Worm (Caenorhabditis elegans): ENCODE measurements around the gene Y49E10.10.

Y49E10.10 gene

DNA sequence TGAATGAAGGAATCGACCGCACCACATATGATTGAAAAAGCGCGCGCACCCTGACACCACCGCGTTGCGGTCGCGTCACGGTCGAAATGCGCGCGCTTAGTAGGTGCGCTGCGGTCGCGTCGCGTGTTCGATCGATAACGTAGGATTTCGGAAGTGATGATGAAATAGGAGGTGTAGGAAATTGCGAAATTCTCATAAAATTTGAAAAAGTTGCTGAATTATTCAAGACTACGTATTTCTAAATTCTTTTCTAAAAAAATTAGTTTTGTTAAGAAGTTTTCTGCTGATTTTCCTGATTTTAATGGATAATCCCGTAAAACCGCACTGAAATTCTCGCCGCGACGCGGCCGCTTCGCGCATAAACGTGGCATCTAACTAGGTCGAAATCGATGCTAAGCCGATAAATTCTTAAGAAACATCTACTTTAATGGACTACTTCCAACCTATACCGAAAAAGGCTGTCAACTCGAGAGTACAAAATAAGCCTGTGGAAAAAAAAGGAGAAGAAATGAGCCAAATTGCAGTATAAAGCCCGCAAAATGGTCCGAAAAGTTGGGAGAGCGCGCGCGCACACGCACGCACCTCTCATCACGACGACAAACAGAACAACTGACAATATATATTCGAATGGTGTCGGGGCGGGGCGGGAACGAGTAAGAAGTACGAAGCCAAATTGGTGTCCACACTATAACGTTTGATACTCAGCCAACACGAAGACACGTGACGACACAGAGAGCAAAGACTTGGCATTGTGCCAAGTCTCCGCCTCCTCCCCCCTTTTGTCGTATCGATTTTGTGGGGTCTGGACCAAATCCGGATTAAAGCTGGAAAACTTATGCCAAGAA lies 26.6 kb upstream of the Y49E10.10 start, which contains the start of gene his-72:
Gene his-72, minus strand, starts transcription at position 589 of the 845 bp plus-strand sequence.
- TF ChIP-seq ceh-36 (tag; optimal IDR thresholded peaks at IDR 0.05): peak; percentile 16
- no peak for TF ChIP-seq tra-4 (tag; optimal IDR thresholded peaks at IDR 0.05)
- TF ChIP-seq B0310.2 (tag; optimal IDR thresholded peaks at IDR 0.05): peak; percentile 45
- TF ChIP-seq ama-1 (optimal IDR thresholded peaks at IDR 0.05): peak; percentile 97
- TF ChIP-seq sea-1 (GFP tag; conservative IDR thresholded peaks at IDR 0.05): no peak
- TF ChIP-seq pes-1 (GFP tag; IDR thresholded peaks at IDR 0.05): peak; percentile 57; the same call in 1 of the 2 replicates
- TF ChIP-seq aly-1 (tag; optimal IDR thresholded peaks at IDR 0.05): no peak
- TF ChIP-seq F13C5.2 (tag; optimal IDR thresholded peaks at IDR 0.05): peak; percentile 14
- peak; percentile 55 for TF ChIP-seq hmg-4 (GFP tag; optimal IDR thresholded peaks at IDR 0.05)

DNA sequence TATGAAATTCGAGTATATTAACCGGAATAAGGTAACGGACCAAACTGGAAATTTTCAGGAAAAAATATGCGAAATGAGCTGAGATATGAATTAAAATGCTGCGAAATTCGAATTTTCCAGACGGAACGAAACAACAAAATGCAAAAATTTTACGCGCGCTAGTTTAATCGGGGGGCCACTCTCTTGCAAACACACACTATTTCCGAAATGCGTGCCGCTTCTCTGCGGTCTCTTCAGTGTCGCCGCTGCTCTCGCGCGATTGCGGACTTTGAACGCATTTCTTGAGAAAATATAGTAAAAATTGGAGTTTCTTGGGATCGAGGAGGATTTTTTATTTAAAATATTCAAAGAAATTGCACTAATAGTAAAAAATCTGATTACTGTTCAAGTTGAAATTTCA lies 25.8 kb upstream of the Y49E10.10 start:
- TF ChIP-seq hmbx-1 (tag; optimal IDR thresholded peaks at IDR 0.05): no peak
- TF ChIP-seq hnd-1 (tag; optimal IDR thresholded peaks at IDR 0.05): no peak
- no peak for TF ChIP-seq tbx-37 (GFP tag; conservative IDR thresholded peaks at IDR 0.05)
- TF ChIP-seq ceh-13 (GFP tag; optimal IDR thresholded peaks at IDR 0.05): no peak
- no peak for TF ChIP-seq tbx-11 (GFP tag; IDR thresholded peaks at IDR 0.05)
- no peak for TF ChIP-seq ets-7 (tag; optimal IDR thresholded peaks at IDR 0.05)
- no peak for TF ChIP-seq ama-1 (optimal IDR thresholded peaks at IDR 0.05)
- no peak for TF ChIP-seq hmg-4 (GFP tag; optimal IDR thresholded peaks at IDR 0.05)
- TF ChIP-seq scrt-1 (GFP tag; IDR thresholded peaks at IDR 0.05): no peak
- no peak for TF ChIP-seq pes-1 (GFP tag; IDR thresholded peaks at IDR 0.05)
- TF ChIP-seq B0310.2 (tag; optimal IDR thresholded peaks at IDR 0.05): no peak
- no peak for TF ChIP-seq ceh-36 (tag; optimal IDR thresholded peaks at IDR 0.05)
- TF ChIP-seq aly-1 (tag; optimal IDR thresholded peaks at IDR 0.05): no peak
- TF ChIP-seq sea-1 (GFP tag; conservative IDR thresholded peaks at IDR 0.05): no peak
- TF ChIP-seq flt-1 (GFP tag; IDR thresholded peaks at IDR 0.05): no peak
- TF ChIP-seq tra-4 (tag; optimal IDR thresholded peaks at IDR 0.05): no peak
- no peak for TF ChIP-seq F13C5.2 (tag; optimal IDR thresholded peaks at IDR 0.05)

ce11 chrIII:12370011-12370506 lies 25.2 kb upstream of the Y49E10.10 start, which contains the start of gene rpt-6:
Gene rpt-6, plus strand, starts transcription at chrIII:12370456.
- no peak for TF ChIP-seq tbx-37 (GFP tag; conservative IDR thresholded peaks at IDR 0.05)
- no peak for TF ChIP-seq scrt-1 (GFP tag; IDR thresholded peaks at IDR 0.05)
- no peak for TF ChIP-seq hmg-4 (GFP tag; optimal IDR thresholded peaks at IDR 0.05)
- no peak for TF ChIP-seq flt-1 (GFP tag; IDR thresholded peaks at IDR 0.05)
- TF ChIP-seq F13C5.2 (tag; optimal IDR thresholded peaks at IDR 0.05): no peak
- TF ChIP-seq pes-1 (GFP tag; IDR thresholded peaks at IDR 0.05): no peak
- TF ChIP-seq B0310.2 (tag; optimal IDR thresholded peaks at IDR 0.05): no peak

DNA sequence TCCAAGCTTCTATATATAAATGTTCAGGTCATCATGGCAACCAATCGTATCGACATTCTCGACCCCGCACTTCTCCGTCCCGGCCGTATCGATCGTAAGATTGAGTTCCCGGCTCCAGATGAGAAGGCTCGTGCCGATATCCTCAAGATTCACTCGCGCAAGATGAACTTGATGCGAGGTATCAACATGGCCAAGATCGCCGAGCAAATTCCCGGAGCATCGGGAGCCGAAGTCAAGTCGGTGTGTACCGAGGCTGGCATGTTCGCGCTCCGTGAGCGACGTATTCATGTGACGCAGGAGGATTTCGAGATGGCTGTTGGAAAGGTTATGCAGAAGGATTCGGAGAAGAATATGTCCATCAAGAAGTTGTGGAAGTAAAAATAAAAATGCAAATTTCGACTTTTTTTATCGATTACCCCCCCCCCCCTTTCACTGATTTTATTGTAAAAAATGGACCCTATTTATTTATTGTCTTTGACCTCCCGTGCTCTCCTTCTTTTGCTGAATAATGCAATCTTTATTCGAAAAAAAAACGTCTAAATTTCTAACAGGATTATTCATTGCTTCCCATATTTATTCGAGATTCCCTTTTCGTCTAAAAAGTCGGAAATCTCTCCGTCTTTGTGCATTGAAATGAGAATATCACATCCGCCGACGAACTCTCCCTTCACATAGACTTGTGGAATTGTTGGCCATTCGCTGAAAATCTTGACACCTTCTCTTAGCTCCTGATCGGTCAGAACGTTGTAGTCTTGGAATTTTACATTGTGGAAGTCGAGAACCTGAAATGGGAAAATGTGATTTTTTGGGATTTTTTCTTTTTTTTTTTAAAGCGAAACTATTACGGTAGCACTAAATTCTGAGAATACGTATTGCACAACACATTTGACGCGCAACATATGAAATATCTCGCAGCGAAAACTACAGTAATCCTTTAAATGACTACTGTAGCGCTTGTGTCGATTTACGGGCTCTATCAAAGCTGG lies 22.9 kb upstream of the Y49E10.10 start:
- no peak for TF ChIP-seq ceh-13 (GFP tag; optimal IDR thresholded peaks at IDR 0.05)
- no peak for TF ChIP-seq hmg-4 (GFP tag; optimal IDR thresholded peaks at IDR 0.05)
- no peak for TF ChIP-seq sea-1 (GFP tag; conservative IDR thresholded peaks at IDR 0.05)
- no peak for TF ChIP-seq scrt-1 (GFP tag; IDR thresholded peaks at IDR 0.05)
- no peak for TF ChIP-seq pes-1 (GFP tag; IDR thresholded peaks at IDR 0.05)
- no peak for TF ChIP-seq ets-7 (tag; optimal IDR thresholded peaks at IDR 0.05)
- TF ChIP-seq ama-1 (optimal IDR thresholded peaks at IDR 0.05): no peak
- TF ChIP-seq hnd-1 (tag; optimal IDR thresholded peaks at IDR 0.05): no peak
- TF ChIP-seq ceh-36 (tag; optimal IDR thresholded peaks at IDR 0.05): no peak
- TF ChIP-seq tra-4 (tag; optimal IDR thresholded peaks at IDR 0.05): no peak
- TF ChIP-seq hmbx-1 (tag; optimal IDR thresholded peaks at IDR 0.05): no peak
- no peak for TF ChIP-seq B0310.2 (tag; optimal IDR thresholded peaks at IDR 0.05)
- no peak for TF ChIP-seq aly-1 (tag; optimal IDR thresholded peaks at IDR 0.05)
- no peak for TF ChIP-seq tbx-37 (GFP tag; conservative IDR thresholded peaks at IDR 0.05)

DNA sequence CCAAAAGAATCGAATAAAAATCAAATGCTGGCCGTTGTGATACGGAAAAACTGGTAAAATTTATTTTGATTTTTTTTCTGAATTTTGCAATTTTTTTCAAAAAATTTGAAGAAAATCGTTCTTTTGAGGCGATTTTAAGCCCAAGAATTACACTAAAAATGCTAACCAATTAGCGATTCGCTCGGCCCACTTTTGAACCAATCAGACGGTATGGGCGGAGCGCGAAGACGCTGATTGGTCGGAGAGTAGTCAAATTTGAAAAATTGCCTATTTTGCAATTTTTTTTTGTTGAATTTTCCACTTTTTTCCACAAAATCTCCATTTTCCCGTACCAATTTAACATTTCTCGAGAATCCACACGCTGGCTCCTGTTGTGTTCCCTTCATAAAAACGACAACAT lies 22.0 kb upstream of the Y49E10.10 start:
- no peak for TF ChIP-seq flt-1 (GFP tag; IDR thresholded peaks at IDR 0.05)
- TF ChIP-seq ceh-13 (GFP tag; optimal IDR thresholded peaks at IDR 0.05): no peak
- no peak for TF ChIP-seq F13C5.2 (tag; optimal IDR thresholded peaks at IDR 0.05)

DNA sequence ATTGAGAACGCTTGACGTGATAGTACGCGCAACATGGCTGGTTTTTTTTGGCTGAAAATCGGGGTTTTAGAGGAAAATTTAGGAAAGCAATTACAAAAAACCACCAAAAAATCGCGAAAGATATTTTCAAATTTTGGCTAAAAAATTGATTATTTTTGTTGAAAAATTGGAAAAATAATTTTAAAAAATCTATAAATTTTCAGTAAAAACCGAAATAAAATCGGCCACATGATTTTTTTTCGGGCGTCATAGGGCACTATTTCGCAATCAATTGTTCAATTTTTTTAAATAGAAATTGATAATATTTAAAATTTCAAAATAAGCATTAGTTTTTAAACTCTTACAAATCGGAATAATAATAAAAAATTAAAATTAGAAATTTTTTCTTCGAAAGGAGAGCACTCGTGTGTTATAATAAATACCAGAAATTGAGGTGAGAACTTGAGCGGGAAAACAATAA lies 21.4 kb upstream of the Y49E10.10 start, which contains the start of gene glrx-5:
Gene glrx-5, minus strand, starts transcription at position 51 of the 460 bp plus-strand sequence.
- TF ChIP-seq pes-1 (GFP tag; IDR thresholded peaks at IDR 0.05) (no peak), ets-7 (tag; optimal IDR thresholded peaks at IDR 0.05) (no peak), hnd-1 (tag; optimal IDR thresholded peaks at IDR 0.05) (no peak), aly-1 (tag; optimal IDR thresholded peaks at IDR 0.05) (no peak), ceh-13 (GFP tag; optimal IDR thresholded peaks at IDR 0.05) (no peak), ceh-36 (tag; optimal IDR thresholded peaks at IDR 0.05) (no peak)

ce11 chrIII:12375614-12376013 lies 19.7 kb upstream of the Y49E10.10 start:
- no peak for TF ChIP-seq hmbx-1 (tag; optimal IDR thresholded peaks at IDR 0.05)
- no peak for TF ChIP-seq tbx-37 (GFP tag; conservative IDR thresholded peaks at IDR 0.05)
- TF ChIP-seq tbx-11 (GFP tag; IDR thresholded peaks at IDR 0.05): no peak
- TF ChIP-seq aly-1 (tag; optimal IDR thresholded peaks at IDR 0.05): no peak
- no peak for TF ChIP-seq B0310.2 (tag; optimal IDR thresholded peaks at IDR 0.05)
- no peak for TF ChIP-seq scrt-1 (GFP tag; IDR thresholded peaks at IDR 0.05)
- no peak for TF ChIP-seq F13C5.2 (tag; optimal IDR thresholded peaks at IDR 0.05)
- TF ChIP-seq ceh-36 (tag; optimal IDR thresholded peaks at IDR 0.05): no peak
- TF ChIP-seq hmg-4 (GFP tag; optimal IDR thresholded peaks at IDR 0.05): no peak
